Worm (Caenorhabditis elegans): ENCODE data around the gene cab-1.

The cab-1 gene

DNA sequence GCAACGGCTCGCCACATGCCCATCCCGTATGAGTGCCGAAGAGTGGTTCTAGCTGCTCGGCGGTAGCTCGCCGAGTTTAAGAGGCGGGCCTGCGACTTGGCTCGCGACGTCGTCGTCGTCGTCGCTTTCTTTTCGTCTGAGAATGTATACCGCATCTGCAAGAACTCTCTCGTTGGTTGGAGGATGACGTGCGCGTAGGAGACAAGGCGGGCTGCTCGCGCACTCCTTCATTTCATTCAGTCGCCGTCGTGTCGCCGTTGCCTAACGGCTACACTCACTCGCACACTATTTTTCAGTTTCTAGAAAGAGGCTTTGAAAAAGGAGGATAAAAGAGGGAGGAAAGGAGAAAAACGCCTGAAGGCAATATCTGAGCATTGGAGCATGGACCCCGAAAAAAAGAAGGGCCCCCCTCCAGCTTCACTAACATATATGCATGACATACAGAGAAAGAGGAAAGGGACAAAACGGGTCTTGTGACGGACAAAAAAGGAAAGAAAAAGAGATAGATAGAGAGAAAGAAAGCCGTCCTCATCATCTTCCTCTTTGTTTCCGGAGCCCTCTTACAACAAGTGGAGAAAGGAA lies 7.1 kb downstream of the cab-1 start (continued):
- TF ChIP-seq xbp-1 (tag; optimal IDR thresholded peaks at IDR 0.05): peak; percentile 52
- TF ChIP-seq nhr-19 (GFP tag; conservative IDR thresholded peaks at IDR 0.05): peak; percentile 32; the same call in 1 of the 2 replicates
- TF ChIP-seq lir-3 (tag; optimal IDR thresholded peaks at IDR 0.05; ENCODE audit: poor library complexity): peak; percentile 37
- TF ChIP-seq nhr-84 (tag; optimal IDR thresholded peaks at IDR 0.05): no peak
- peak; percentile 11 for TF ChIP-seq sox-4 (tag; optimal IDR thresholded peaks at IDR 0.05)
- peak; percentile 70 for TF ChIP-seq nhr-47 (tag; optimal IDR thresholded peaks at IDR 0.05)
- TF ChIP-seq efl-1 (optimal IDR thresholded peaks at IDR 0.05): peak; percentile 17 to 21
- TF ChIP-seq efl-1 (GFP tag; optimal IDR thresholded peaks at IDR 0.05 in 1 of 2): no peak
- TF ChIP-seq egl-13 (tag; optimal IDR thresholded peaks at IDR 0.05): peak; percentile 67
- peak; percentile 4 for TF ChIP-seq zag-1 (tag; optimal IDR thresholded peaks at IDR 0.05)
- TF ChIP-seq unc-98 (GFP tag; IDR thresholded peaks at IDR 0.05): no peak
- TF ChIP-seq nhr-76 (tag; optimal IDR thresholded peaks at IDR 0.05): no peak
- TF ChIP-seq mep-1 (tag; optimal IDR thresholded peaks at IDR 0.05): peak; percentile 9
- peak; percentile 50 for TF ChIP-seq dsc-1 (tag; optimal IDR thresholded peaks at IDR 0.05)
- peak; percentile 53 for TF ChIP-seq pax-3 (tag; optimal IDR thresholded peaks at IDR 0.05)

DNA sequence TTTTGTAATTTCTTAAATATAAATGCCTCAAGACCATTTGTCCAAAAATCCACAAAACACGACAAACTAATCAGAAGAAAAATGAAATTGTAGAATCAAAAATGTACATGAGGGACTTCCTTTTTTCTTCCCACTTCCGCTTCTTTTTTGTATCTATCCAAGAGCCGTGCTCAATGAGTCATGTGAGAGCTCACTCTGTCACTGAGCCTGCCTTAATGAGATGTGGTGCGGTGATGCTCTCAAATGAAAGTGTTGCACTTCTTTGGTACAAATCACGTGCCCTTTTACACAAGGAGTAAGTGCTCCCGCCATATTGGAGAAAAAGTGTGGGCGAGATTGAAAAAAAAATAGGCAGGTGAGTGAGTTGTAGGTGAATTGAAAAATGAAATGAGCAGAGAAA lies 8.4 kb downstream of the cab-1 start:
- TF ChIP-seq ztf-4 (tag; optimal IDR thresholded peaks at IDR 0.05) (no peak), lsy-2 (tag; optimal IDR thresholded peaks at IDR 0.05) (peak; percentile 12 to 22), unc-30 (tag; optimal IDR thresholded peaks at IDR 0.05) (no peak), nhr-71 (tag; optimal IDR thresholded peaks at IDR 0.05) (peak; percentile 52), ztf-11 (tag; optimal IDR thresholded peaks at IDR 0.05) (peak in 1 of 2 experiments; percentile 27), nhr-47 (tag; optimal IDR thresholded peaks at IDR 0.05) (peak; percentile 59), unc-86 (tag; optimal IDR thresholded peaks at IDR 0.05) (peak; percentile 76), fkh-8 (tag; optimal IDR thresholded peaks at IDR 0.05) (peak; percentile 17), jun-1 (tag; optimal IDR thresholded peaks at IDR 0.05) (peak; percentile 38), lin-14 (GFP tag; optimal IDR thresholded peaks at IDR 0.05) (peak; percentile 86), dsc-1 (tag; optimal IDR thresholded peaks at IDR 0.05) (peak; percentile 30), dpl-1 (GFP tag; optimal IDR thresholded peaks at IDR 0.05) (no peak), efl-3 (GFP tag; optimal IDR thresholded peaks at IDR 0.05) (no peak), lin-35 (GFP tag; optimal IDR thresholded peaks at IDR 0.05) (peak in 1 of 2 experiments; percentile 20), tbx-2 (tag; optimal IDR thresholded peaks at IDR 0.05) (peak; percentile 26), nhr-76 (tag; optimal IDR thresholded peaks at IDR 0.05) (no peak), egl-13 (tag; optimal IDR thresholded peaks at IDR 0.05) (peak; percentile 72), alr-1 (tag; optimal IDR thresholded peaks at IDR 0.05; ENCODE audit: borderline replicate concordance) (no peak), mab-9 (GFP tag; IDR thresholded peaks at IDR 0.05) (peak; percentile 62; the same call in 1 of the 2 replicates), lin-39 (tag; optimal IDR thresholded peaks at IDR 0.05) (no peak), ceh-82 (tag; optimal IDR thresholded peaks at IDR 0.05) (peak in 1 of 3 experiments; percentile 27)

DNA sequence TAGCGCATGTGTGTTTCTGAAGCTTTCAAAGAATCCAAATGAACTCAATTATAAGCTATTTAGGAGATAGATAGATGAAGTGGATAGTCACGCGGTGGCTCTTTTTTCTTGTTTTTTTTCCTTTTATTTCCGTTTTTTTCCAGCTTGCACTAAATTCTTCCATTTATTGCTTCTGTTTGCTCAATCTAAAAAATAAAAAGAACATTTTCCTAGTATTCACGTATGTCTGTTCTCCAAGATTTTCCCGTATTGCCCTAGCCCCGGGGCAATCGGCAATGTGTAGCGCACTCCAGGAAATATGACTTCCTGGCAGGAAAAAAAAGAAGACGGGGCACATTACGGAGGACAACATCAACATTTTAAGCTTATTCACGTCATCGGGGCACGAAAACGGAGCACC lies 10.9 kb downstream of the cab-1 start:
- TF ChIP-seq dsc-1 (tag; optimal IDR thresholded peaks at IDR 0.05) (peak; percentile 20), mef-2 (tag; optimal IDR thresholded peaks at IDR 0.05) (peak; percentile 52), fkh-8 (tag; optimal IDR thresholded peaks at IDR 0.05) (peak; percentile 55), nhr-20 (tag; optimal IDR thresholded peaks at IDR 0.05) (no peak), nhr-47 (tag; optimal IDR thresholded peaks at IDR 0.05) (peak; percentile 36), snu-23 (GFP tag; optimal IDR thresholded peaks at IDR 0.05) (no peak), nhr-71 (tag; optimal IDR thresholded peaks at IDR 0.05) (peak; percentile 32), egl-13 (tag; optimal IDR thresholded peaks at IDR 0.05) (peak; percentile 39), C16A3.4 (tag; optimal IDR thresholded peaks at IDR 0.05) (no peak), lin-14 (GFP tag; optimal IDR thresholded peaks at IDR 0.05) (peak; percentile 73), jun-1 (tag; optimal IDR thresholded peaks at IDR 0.05) (no peak), ama-1 (optimal IDR thresholded peaks at IDR 0.05) (no peak)

Data from whole organism, L1 larva.